Fruit fly (Drosophila melanogaster) whole organism, prepupa: ENCODE measurements around the gene aub.

Source experiments
- CG6854 ChIP-seq: fragments of 200-800 bp; sonication (Bioruptor generic); optimal IDR thresholded peaks from 2 replicates; lab custom pipeline; 2017; ENCODE audit warnings: missing biosample characterization, mild to moderate bottlenecking, missing genetic modification characterization
- CG8319 ChIP-seq: fragments of 200-800 bp; sonication (Bioruptor generic); optimal IDR thresholded peaks from 3 replicates; lab custom pipeline; 2016; ENCODE audit warnings: missing biosample characterization, missing genetic modification characterization
- Lpt ChIP-seq: fragments of 200-800 bp; sonication (Bioruptor generic); optimal IDR thresholded peaks from 3 replicates; lab custom pipeline; 2016; ENCODE audit warnings: missing biosample characterization, missing genetic modification characterization

dm6 chr2L:10988026-10988425 lies 13.2 kb downstream of the aub start:
- no peak for TF ChIP-seq CG6854
- TF ChIP-seq CG8319 (GFP tag; lab: Kevin White, UChicago): no peak
- TF ChIP-seq Lpt (GFP tag; lab: Kevin White, UChicago): no peak
